Fruit fly (Drosophila melanogaster) whole organism, adult: ENCODE data around the gene Shc.

Source experiments
- CG11617 ChIP-seq: fragments of 200-800 bp; sonication (Bioruptor generic); optimal IDR thresholded peaks from 2 replicates; lab custom pipeline; 2017; ENCODE audit warnings: mild to moderate bottlenecking, missing biosample characterization, missing genetic modification reagents, missing genetic modification characterization
- CG12768 ChIP-seq: fragments of 200-800 bp; sonication (Bioruptor generic); optimal IDR thresholded peaks from 2 replicates; lab custom pipeline; 2017; ENCODE audit warnings: missing biosample characterization, missing genetic modification characterization, mild to moderate bottlenecking, moderate library complexity, missing genetic modification reagents
- CG14711 ChIP-seq: fragments of 200-800 bp; sonication (Bioruptor generic); optimal IDR thresholded peaks from 2 replicates; lab custom pipeline; 2018; ENCODE audit warnings: missing biosample characterization, mild to moderate bottlenecking, missing genetic modification characterization, moderate library complexity
- CG1620 ChIP-seq: fragments of 200-800 bp; sonication (Bioruptor generic); optimal IDR thresholded peaks from 2 replicates; lab custom pipeline; 2016; ENCODE audit warnings: missing biosample characterization, missing genetic modification characterization
- CG33017 ChIP-seq: fragments of 200-800 bp; sonication (Bioruptor generic); optimal IDR thresholded peaks from 2 replicates; lab custom pipeline; 2018; ENCODE audit warnings: missing biosample characterization, mild to moderate bottlenecking, missing genetic modification characterization, moderate library complexity
- CG5204 ChIP-seq: fragments of 200-800 bp; sonication (Bioruptor generic); optimal IDR thresholded peaks from 2 replicates; lab custom pipeline; 2016; ENCODE audit warnings: missing biosample characterization, missing genetic modification characterization
- CG7045 ChIP-seq: fragments of 200-800 bp; sonication (Bioruptor generic); optimal IDR thresholded peaks from 2 replicates; lab custom pipeline; 2017; ENCODE audit warnings: missing biosample characterization, mild to moderate bottlenecking, missing genetic modification characterization
- CG7101 ChIP-seq: fragments of 200-800 bp; sonication (Bioruptor generic); optimal IDR thresholded peaks from 2 replicates; lab custom pipeline; 2018; ENCODE audit warnings: missing biosample characterization, mild to moderate bottlenecking, missing genetic modification characterization, moderate library complexity
- Clk ChIP-seq: fragments of 200-800 bp; sonication (Bioruptor generic); optimal IDR thresholded peaks from 2 replicates; lab custom pipeline; 2017; ENCODE audit warnings: missing biosample characterization, missing genetic modification characterization
- Crg-1 ChIP-seq: fragments of 200-800 bp; sonication (Bioruptor generic); optimal IDR thresholded peaks from 2 replicates; lab custom pipeline; 2016; ENCODE audit warnings: missing biosample characterization, missing genetic modification characterization
- Hr96 ChIP-seq: fragments of 200-800 bp; sonication (Bioruptor generic); optimal IDR thresholded peaks from 2 replicates; lab custom pipeline; 2016; ENCODE audit warnings: missing biosample characterization, missing genetic modification characterization
- Mnt ChIP-seq: fragments of 200-800 bp; sonication (Bioruptor generic); optimal IDR thresholded peaks from 2 replicates; lab custom pipeline; 2016; ENCODE audit warnings: missing biosample characterization, mild to moderate bottlenecking, missing genetic modification characterization
- bab1 ChIP-seq: fragments of 200-800 bp; sonication (Bioruptor generic); optimal IDR thresholded peaks from 3 replicates; lab custom pipeline; 2019; ENCODE audit warnings: missing biosample characterization, mild to moderate bottlenecking, missing genetic modification characterization, moderate library complexity
- cic ChIP-seq: fragments of 200-800 bp; sonication (Bioruptor generic); optimal IDR thresholded peaks from 2 replicates; lab custom pipeline; 2017; ENCODE audit warnings: missing biosample characterization, mild to moderate bottlenecking, missing genetic modification characterization, moderate library complexity
- cnc ChIP-seq, 2 experiments: fragments of >200 bp; optimal IDR thresholded peaks; 2 replicates each; lab custom pipeline; 2017
- kay ChIP-seq: fragments of 200-800 bp; sonication (Bioruptor generic); peaks from one replicate; lab custom pipeline; 2016; ENCODE audit warnings: missing biosample characterization, missing genetic modification characterization, borderline replicate concordance
- ovo ChIP-seq: fragments of 200-800 bp; sonication (Bioruptor generic); optimal IDR thresholded peaks from 2 replicates; lab custom pipeline; 2016; ENCODE audit warnings: missing biosample characterization, missing genetic modification characterization
- pad ChIP-seq: fragments of 200-800 bp; sonication (Bioruptor generic); optimal IDR thresholded peaks from 3 replicates; lab custom pipeline; 2017; ENCODE audit warnings: missing biosample characterization, missing genetic modification characterization, mild to moderate bottlenecking, moderate library complexity, missing genetic modification reagents
- tj ChIP-seq: fragments of 200-800 bp; sonication (Bioruptor generic); optimal IDR thresholded peaks from 3 replicates; lab custom pipeline; 2017; ENCODE audit warnings: missing biosample characterization, mild to moderate bottlenecking, missing genetic modification characterization, moderate library complexity
- toe ChIP-seq: fragments of 200-800 bp; sonication (Bioruptor generic); optimal IDR thresholded peaks from 2 replicates; lab custom pipeline; 2016; ENCODE audit warnings: missing biosample characterization, missing genetic modification characterization

The Shc gene

DNA sequence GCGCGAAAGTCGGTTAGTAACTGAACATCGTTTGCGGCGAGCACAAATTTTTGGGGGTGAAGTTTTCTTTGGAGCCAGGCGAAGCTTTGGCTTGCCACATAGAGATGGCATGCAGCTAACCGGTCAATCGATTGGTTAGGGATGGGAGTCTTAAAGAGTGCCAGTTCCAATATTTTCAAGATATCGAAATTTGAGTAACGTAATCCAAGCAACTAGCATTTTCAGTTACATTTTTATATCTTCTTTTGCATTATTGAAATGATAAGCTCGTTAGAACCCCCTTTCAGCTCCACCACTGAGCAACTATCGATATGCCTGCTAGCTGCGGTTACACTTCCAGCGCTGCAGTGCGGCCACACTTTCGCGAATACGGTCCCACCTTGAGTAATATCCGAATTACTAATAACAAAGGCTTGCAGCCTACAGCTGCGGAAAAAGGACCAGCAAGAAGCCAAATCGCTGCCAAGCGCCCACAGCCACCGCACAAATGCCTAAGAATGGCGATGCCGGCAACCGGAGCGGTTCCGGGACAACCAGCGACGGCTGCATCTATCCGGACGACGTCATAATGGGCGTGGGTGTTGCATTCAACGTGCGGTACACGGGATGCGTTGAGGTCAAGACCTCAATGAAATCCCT is at the start of gene Shc, which contains the start of gene Atat:
Gene Shc, plus strand, starts transcription at position 355 of the 639 bp plus-strand sequence.
Gene Atat, minus strand, starts transcription at position 103 of the 639 bp plus-strand sequence.
- peak; percentile 99 for TF ChIP-seq Clk
- TF ChIP-seq CG1620 (GFP tag; lab: Kevin White, UChicago) = peak; percentile 100
- peak; percentile 99 for TF ChIP-seq Crg-1 (GFP tag; lab: Kevin White, UChicago)
- peak; percentile 97 for TF ChIP-seq CG33017 (tag; lab: Kevin White, UChicago)
- peak; percentile 99 for TF ChIP-seq bab1 (GFP tag; lab: Kevin White, UChicago)
- TF ChIP-seq CG7101 (tag; lab: Kevin White, UChicago) = peak; percentile 99
- peak; percentile 97 for TF ChIP-seq CG11617 (GFP tag; lab: Kevin White, UChicago)
- TF ChIP-seq CG14711 (tag; lab: Kevin White, UChicago) = peak; percentile 95
- peak; percentile 95 for TF ChIP-seq pad (GFP tag; lab: Kevin White, UChicago)
- TF ChIP-seq Mnt = peak; percentile 94
- peak; percentile 98 for TF ChIP-seq CG7045 (GFP tag; lab: Kevin White, UChicago)
- TF ChIP-seq toe (GFP tag; lab: Kevin White, UChicago) = peak; percentile 100
- peak; percentile 100 for TF ChIP-seq Hr96 (GFP tag; lab: Kevin White, UChicago)
- no peak for TF ChIP-seq cnc (optimal IDR thresholded peaks at IDR 0.05; lab: Kevin White, UChicago)
- TF ChIP-seq kay (GFP tag; lab: Kevin White, UChicago) = peak; percentile 97
- TF ChIP-seq CG5204 (GFP tag; lab: Kevin White, UChicago) = no peak
- peak; percentile 96 for TF ChIP-seq ovo (GFP tag; lab: Kevin White, UChicago)
- TF ChIP-seq CG12768 = peak; percentile 99
- TF ChIP-seq cic = peak; percentile 89
- peak; percentile 89 for TF ChIP-seq tj (GFP tag; lab: Kevin White, UChicago)

DNA sequence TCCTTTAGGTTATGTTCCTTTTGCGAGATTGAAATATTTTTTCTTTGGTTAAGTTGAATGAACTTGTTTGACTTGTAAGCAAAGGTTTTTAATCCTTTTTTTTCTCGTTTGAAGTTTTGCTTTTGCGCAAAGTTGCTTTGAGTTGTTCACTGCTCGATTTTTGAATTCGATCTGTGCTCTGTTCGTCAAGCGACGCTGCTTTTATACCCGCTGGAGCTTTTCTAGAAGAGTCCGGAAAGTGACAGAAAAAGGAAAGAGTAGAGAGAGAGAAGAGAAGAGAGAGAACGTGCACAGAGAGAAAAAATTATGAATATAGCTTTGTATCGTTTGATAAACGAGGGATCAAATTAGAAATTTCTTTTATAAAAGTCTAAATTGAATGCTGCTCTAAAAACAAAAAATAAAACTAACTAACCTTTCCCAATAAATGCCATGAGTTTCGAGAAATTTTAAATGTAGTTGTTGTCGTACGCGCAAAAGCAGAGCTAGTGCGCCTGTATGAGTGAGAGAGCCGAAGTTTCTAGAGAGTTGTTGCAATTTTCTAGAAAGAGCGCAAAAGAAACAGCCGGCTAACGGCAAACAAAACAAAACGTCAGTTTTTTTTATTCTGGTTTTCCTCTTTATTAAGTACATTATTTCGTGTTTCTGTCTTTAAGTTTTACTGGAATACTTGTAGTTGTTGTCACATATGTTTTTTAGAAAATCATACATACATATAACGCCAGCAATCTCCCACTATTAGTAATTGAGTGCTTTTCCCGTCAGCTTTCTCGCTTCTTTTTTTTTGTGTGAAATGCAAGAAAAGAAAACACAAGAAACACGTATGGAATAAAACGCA is 49.4 kb upstream of the Shc start, which contains the start of gene Hsp26:
Gene Hsp26, minus strand, starts transcription at position 230 of the 838 bp plus-strand sequence.
- peak; percentile 62 for TF ChIP-seq Mnt
- peak; percentile 55 for TF ChIP-seq Crg-1 (GFP tag; lab: Kevin White, UChicago)
- TF ChIP-seq CG7101 (tag; lab: Kevin White, UChicago) = peak; percentile 78
- peak; percentile 76 for TF ChIP-seq bab1 (GFP tag; lab: Kevin White, UChicago)
- no peak for TF ChIP-seq CG5204 (GFP tag; lab: Kevin White, UChicago)
- no peak for TF ChIP-seq ovo (GFP tag; lab: Kevin White, UChicago)
- TF ChIP-seq cic = peak; percentile 41
- peak; percentile 99 for TF ChIP-seq kay (GFP tag; lab: Kevin White, UChicago)
- TF ChIP-seq CG1620 (GFP tag; lab: Kevin White, UChicago) = no peak
- peak; percentile 81 for TF ChIP-seq CG14711 (tag; lab: Kevin White, UChicago)
- peak; percentile 50 for TF ChIP-seq Hr96 (GFP tag; lab: Kevin White, UChicago)
- peak; percentile 77 for TF ChIP-seq CG12768
- TF ChIP-seq CG11617 (GFP tag; lab: Kevin White, UChicago) = peak; percentile 89
- no peak for TF ChIP-seq toe (GFP tag; lab: Kevin White, UChicago)
- peak; percentile 70 for TF ChIP-seq CG7045 (GFP tag; lab: Kevin White, UChicago)
- TF ChIP-seq pad (GFP tag; lab: Kevin White, UChicago) = peak; percentile 49
- no peak for TF ChIP-seq cnc (optimal IDR thresholded peaks at IDR 0.05; lab: Kevin White, UChicago)
- peak; percentile 79 for TF ChIP-seq CG33017 (tag; lab: Kevin White, UChicago)
- peak; percentile 44 for TF ChIP-seq tj (GFP tag; lab: Kevin White, UChicago)
- peak; percentile 40 for TF ChIP-seq Clk

DNA sequence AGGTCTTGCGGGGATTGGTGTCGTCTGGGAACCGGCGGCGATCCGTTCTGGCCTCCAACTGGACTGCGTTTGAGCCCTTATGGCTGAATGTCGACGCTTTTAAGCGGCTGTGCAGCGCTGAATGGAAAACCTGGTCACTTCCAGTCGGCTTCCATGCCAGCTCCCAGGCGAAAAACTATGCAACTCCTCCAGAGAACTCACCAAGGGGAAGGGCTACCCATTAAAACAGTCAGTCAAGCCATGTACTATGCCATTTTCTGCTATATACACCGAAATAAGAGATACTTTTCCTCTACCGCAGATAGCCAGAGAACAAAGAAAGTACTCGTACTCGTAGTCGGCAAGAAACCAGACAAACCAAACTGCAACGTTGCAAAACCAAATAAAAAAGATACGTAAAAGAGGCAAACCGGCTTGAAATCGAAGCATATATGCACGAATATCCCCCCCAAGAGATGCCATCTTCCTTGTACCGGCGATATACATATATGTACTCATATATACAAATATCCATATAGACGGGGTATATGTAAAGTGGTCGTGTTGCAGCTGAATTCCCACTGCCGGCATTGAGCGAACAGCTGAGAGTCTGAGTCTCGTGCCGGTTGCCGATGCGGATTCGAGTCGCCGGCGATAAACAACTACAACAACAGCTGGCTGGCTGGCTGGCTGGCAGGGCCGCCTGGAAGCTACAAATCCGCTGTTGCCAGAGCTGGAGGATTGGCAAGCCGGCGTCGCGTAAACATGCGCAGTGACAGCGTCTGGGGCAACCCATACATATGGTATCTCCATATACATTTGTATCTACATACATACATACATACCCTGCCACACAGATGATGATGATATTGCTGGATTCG is 47.1 kb upstream of the Shc start, which contains the start of gene Hsp67Ba:
Gene Hsp67Ba, minus strand, starts transcription at position 51 of the 860 bp plus-strand sequence.
- TF ChIP-seq tj (GFP tag; lab: Kevin White, UChicago) (peak; percentile 84), bab1 (GFP tag; lab: Kevin White, UChicago) (no peak)

DNA sequence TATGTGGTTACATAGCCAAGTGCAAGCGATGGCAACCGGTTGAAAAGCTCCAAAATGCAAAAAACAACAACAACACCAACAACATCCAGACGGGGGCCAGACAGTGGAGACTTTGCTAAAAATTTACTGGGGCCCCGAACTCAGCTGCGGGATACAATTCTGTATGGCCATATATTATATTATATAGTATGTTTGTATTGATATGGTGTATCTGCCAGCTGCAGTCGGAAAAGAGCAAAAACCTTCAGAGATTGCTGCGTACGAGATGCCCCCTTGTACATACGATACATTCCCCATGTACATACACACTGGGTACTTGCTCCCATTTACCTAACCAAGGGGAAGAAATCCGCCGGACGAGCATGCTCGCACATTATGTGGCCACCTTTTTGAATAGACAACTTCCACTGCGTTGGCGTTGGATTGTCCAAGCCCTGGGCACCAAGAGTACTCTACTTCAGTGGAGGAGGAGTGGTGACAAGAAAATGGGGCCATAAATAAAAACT is 46.4 kb upstream of the Shc start:
- no peak for TF ChIP-seq CG7045 (GFP tag; lab: Kevin White, UChicago)
- TF ChIP-seq kay (GFP tag; lab: Kevin White, UChicago) = no peak
- no peak for TF ChIP-seq cic
- TF ChIP-seq Crg-1 (GFP tag; lab: Kevin White, UChicago) = no peak
- TF ChIP-seq CG7101 (tag; lab: Kevin White, UChicago) = no peak
- TF ChIP-seq toe (GFP tag; lab: Kevin White, UChicago) = no peak
- TF ChIP-seq CG12768 = no peak
- no peak for TF ChIP-seq bab1 (GFP tag; lab: Kevin White, UChicago)
- no peak for TF ChIP-seq cnc (optimal IDR thresholded peaks at IDR 0.05; lab: Kevin White, UChicago)
- TF ChIP-seq pad (GFP tag; lab: Kevin White, UChicago) = no peak
- no peak for TF ChIP-seq CG5204 (GFP tag; lab: Kevin White, UChicago)
- no peak for TF ChIP-seq CG14711 (tag; lab: Kevin White, UChicago)
- TF ChIP-seq ovo (GFP tag; lab: Kevin White, UChicago) = no peak
- no peak for TF ChIP-seq Clk
- TF ChIP-seq tj (GFP tag; lab: Kevin White, UChicago) = no peak
- TF ChIP-seq Mnt = no peak
- TF ChIP-seq CG33017 (tag; lab: Kevin White, UChicago) = no peak
- no peak for TF ChIP-seq CG11617 (GFP tag; lab: Kevin White, UChicago)
